Worm (Caenorhabditis elegans) whole organism, mixed stage, embryonic: ENCODE data around the gene fbxb-15.

Experiments used
- M03D4.4 ChIP-seq: sonication (generic microtip); optimal IDR thresholded peaks from 2 replicates; lab custom pipeline; 2017; ENCODE audit warnings: mild to moderate bottlenecking, missing genetic modification characterization, missing compliant biosample characterization
- cnd-1 ChIP-seq: fragments of 200-800 bp; sonication (Bioruptor generic); optimal IDR thresholded peaks from 2 replicates; lab custom pipeline; 2018; ENCODE audit warnings: mild to moderate bottlenecking, missing genetic modification characterization, missing compliant biosample characterization
- elt-1 ChIP-seq: sonication (generic microtip); optimal IDR thresholded peaks from 2 replicates; lab custom pipeline; 2017; ENCODE audit warnings: missing genetic modification characterization, mild to moderate bottlenecking, missing compliant biosample characterization, antibody characterized with exemption, moderate library complexity, borderline replicate concordance; ENCODE audit not compliant: insufficient read depth
- flh-1 ChIP-seq: fragments of 200-800 bp; sonication (Bioruptor generic); optimal IDR thresholded peaks from 2 replicates; lab custom pipeline; 2018; ENCODE audit warnings: mild to moderate bottlenecking, missing genetic modification characterization, moderate library complexity, missing compliant biosample characterization
- lsy-2 ChIP-seq: fragments of 150-350 bp; optimal IDR thresholded peaks from 2 replicates; lab custom pipeline; 2014; ENCODE audit warnings: missing biosample characterization, missing genetic modification characterization
- mep-1 ChIP-seq: fragments of 150-350 bp; optimal IDR thresholded peaks from 2 replicates; lab custom pipeline; 2017; ENCODE audit warnings: missing biosample characterization, missing genetic modification reagents, missing genetic modification characterization, inconsistent platforms
- nhr-237 ChIP-seq: fragments of 150-350 bp; optimal IDR thresholded peaks from 2 replicates; lab custom pipeline; 2014; ENCODE audit warnings: missing biosample characterization, missing genetic modification characterization
- pha-4 ChIP-seq: fragments of 150-350 bp; optimal IDR thresholded peaks from 2 replicates; lab custom pipeline; 2018; ENCODE audit warnings: missing biosample characterization, missing genetic modification reagents, missing genetic modification characterization
- snpc-4 ChIP-seq: fragments of 150-350 bp; optimal IDR thresholded peaks from 2 replicates; lab custom pipeline; 2014; ENCODE audit warnings: missing biosample characterization, missing genetic modification characterization
- sptf-1 ChIP-seq: sonication (generic microtip); optimal IDR thresholded peaks from 2 replicates; lab custom pipeline; 2017; ENCODE audit warnings: mild to moderate bottlenecking, missing genetic modification characterization, moderate library complexity, missing compliant biosample characterization
- unc-120 ChIP-seq: sonication (generic microtip); optimal IDR thresholded peaks from 2 replicates; lab custom pipeline; 2017; ENCODE audit warnings: missing genetic modification characterization, missing compliant biosample characterization; ENCODE audit not compliant: poor library complexity, severe bottlenecking
- unc-62 ChIP-seq: fragments of 150-350 bp; optimal IDR thresholded peaks from 2 replicates; lab custom pipeline; 2014; ENCODE audit warnings: missing biosample characterization, missing genetic modification reagents, missing genetic modification characterization
- ztf-11 ChIP-seq: fragments of 150-350 bp; optimal IDR thresholded peaks from 2 replicates; lab custom pipeline; 2014; ENCODE audit warnings: missing biosample characterization, missing genetic modification characterization

- no peak for TF ChIP-seq nhr-237 (tag; lab: Kevin White, UChicago)
- no peak for TF ChIP-seq ztf-11 (tag; lab: Kevin White, UChicago)
- TF ChIP-seq flh-1 (GFP tag; lab: Kevin White, UChicago): no peak
- TF ChIP-seq snpc-4 (tag; lab: Kevin White, UChicago): no peak
- TF ChIP-seq mep-1 (tag; lab: Kevin White, UChicago): no peak
- TF ChIP-seq M03D4.4 (tag; lab: Kevin White, UChicago): no peak
- no peak for TF ChIP-seq lsy-2 (tag; lab: Kevin White, UChicago)
- no peak for TF ChIP-seq pha-4 (tag; lab: Kevin White, UChicago)
- TF ChIP-seq cnd-1 (tag; lab: Kevin White, UChicago): no peak
- no peak for TF ChIP-seq sptf-1 (tag; lab: Kevin White, UChicago)
- TF ChIP-seq unc-120 (tag; lab: Kevin White, UChicago): no peak
- no peak for TF ChIP-seq unc-62
- TF ChIP-seq elt-1: no peak
Observed at ce11 chrII:1625666-1626065, 27.6 kb downstream of the fbxb-15 start, which contains the start of gene C08E3.14.
